Worm (Caenorhabditis elegans) whole organism, L3 larva: Measurements from ENCODE around the gene F48G7.12.

Experiments used
- R02D3.7 ChIP-seq: fragments of 150-350 bp; optimal IDR thresholded peaks from 2 replicates; lab custom pipeline; 2014; ENCODE audit warnings: missing biosample characterization, missing genetic modification characterization
- elt-1 ChIP-seq: fragments of 150-350 bp; optimal IDR thresholded peaks from 2 replicates; lab custom pipeline; 2014; ENCODE audit warnings: missing biosample characterization, missing genetic modification characterization
- elt-2 ChIP-seq: sonication (generic microtip); optimal IDR thresholded peaks from 2 replicates; lab custom pipeline; 2016; ENCODE audit warnings: missing genetic modification reagents, mild to moderate bottlenecking, missing genetic modification characterization, missing compliant biosample characterization
- elt-3 ChIP-seq, 3 experiments: fragments of 150-350 bp in 1 of 3; sonication (generic microtip) in 2 of 3; optimal IDR thresholded peaks; 2 replicates in 2 of 3; 4 replicates in 1 of 3; lab custom pipeline; 2014 to 2017; ENCODE audit warnings: missing biosample characterization in 3 of 3, missing genetic modification characterization in 3 of 3
- eor-1 ChIP-seq, 2 experiments: fragments of 150-350 bp; optimal IDR thresholded peaks; 2 replicates each; lab custom pipeline; 2014 to 2018; ENCODE audit warnings: missing biosample characterization in 2 of 2, missing genetic modification characterization in 2 of 2
- fos-1 ChIP-seq: fragments of 150-350 bp; optimal IDR thresholded peaks from 2 replicates; lab custom pipeline; 2014; ENCODE audit warnings: missing biosample characterization, missing genetic modification characterization
- hmg-11 ChIP-seq: sonication (generic microtip); optimal IDR thresholded peaks from 2 replicates; lab custom pipeline; 2016; ENCODE audit warnings: missing genetic modification characterization, missing compliant biosample characterization
- lin-15B ChIP-seq: fragments of 150-350 bp; optimal IDR thresholded peaks from 2 replicates; lab custom pipeline; 2014; ENCODE audit warnings: missing biosample characterization, missing genetic modification characterization
- lin-39 ChIP-seq: fragments of 150-350 bp; optimal IDR thresholded peaks from 2 replicates; lab custom pipeline; 2018; ENCODE audit warnings: missing biosample characterization, missing genetic modification reagents, missing genetic modification characterization
- lsy-12 ChIP-seq: sonication (generic microtip); optimal IDR thresholded peaks from 2 replicates; lab custom pipeline; 2016; ENCODE audit warnings: mild to moderate bottlenecking, missing genetic modification characterization, missing compliant biosample characterization
- nhr-12 ChIP-seq: fragments of 150-350 bp; optimal IDR thresholded peaks from 2 replicates; lab custom pipeline; 2014; ENCODE audit warnings: missing biosample characterization, missing genetic modification characterization
- nhr-23 ChIP-seq: fragments of 150-350 bp; optimal IDR thresholded peaks from 2 replicates; lab custom pipeline; 2014; ENCODE audit warnings: missing biosample characterization, missing genetic modification reagents, missing genetic modification characterization
- nhr-25 ChIP-seq: sonication (generic microtip); optimal IDR thresholded peaks from 2 replicates; lab custom pipeline; 2017; ENCODE audit warnings: missing biosample characterization, missing genetic modification characterization
- nhr-76 ChIP-seq: fragments of 150-350 bp; sonication (generic microtip); optimal IDR thresholded peaks from 5 replicates; lab custom pipeline; 2014; ENCODE audit warnings: missing biosample characterization, missing genetic modification characterization
- pha-4 ChIP-seq: fragments of 150-350 bp; optimal IDR thresholded peaks from 2 replicates; lab custom pipeline; 2014; ENCODE audit warnings: missing biosample characterization, missing genetic modification reagents, missing genetic modification characterization
- pqm-1 ChIP-seq: fragments of 150-350 bp; optimal IDR thresholded peaks from 2 replicates; lab custom pipeline; 2017; ENCODE audit warnings: missing biosample characterization, missing genetic modification characterization, inconsistent platforms
- sea-2 ChIP-seq: fragments of 150-350 bp; sonication (generic microtip); optimal IDR thresholded peaks from 4 replicates; lab custom pipeline; 2014; ENCODE audit warnings: missing biosample characterization, missing genetic modification reagents, missing genetic modification characterization
- snpc-4 ChIP-seq: fragments of 150-350 bp; optimal IDR thresholded peaks from 2 replicates; lab custom pipeline; 2014; ENCODE audit warnings: missing biosample characterization, missing genetic modification characterization
- unc-62 ChIP-seq: fragments of 150-350 bp; sonication (generic microtip); optimal IDR thresholded peaks from 4 replicates; lab custom pipeline; 2014; ENCODE audit warnings: missing biosample characterization, missing genetic modification reagents, missing genetic modification characterization
- ztf-4 ChIP-seq: fragments of 150-350 bp; optimal IDR thresholded peaks from 2 replicates; lab custom pipeline; 2014; ENCODE audit warnings: missing biosample characterization, missing genetic modification characterization

Gene F48G7.12

ce11 chrV:598626-599025 lies 47.4 kb downstream of the F48G7.12 start:
- no peak for TF ChIP-seq elt-1
- no peak for TF ChIP-seq unc-62 (GFP tag; lab: Kevin White, UChicago)
- TF ChIP-seq lin-39 (tag; lab: Kevin White, UChicago): no peak
- no peak for TF ChIP-seq elt-3 (tag; optimal IDR thresholded peaks at IDR 0.05; lab: Kevin White, UChicago)
- TF ChIP-seq R02D3.7 (tag; lab: Kevin White, UChicago): no peak
- TF ChIP-seq elt-2 (tag; lab: Kevin White, UChicago): no peak
- TF ChIP-seq snpc-4 (tag; lab: Kevin White, UChicago): no peak

ce11 chrV:597823-598222 lies 48.2 kb downstream of the F48G7.12 start:
- TF ChIP-seq ztf-4 (tag; lab: Kevin White, UChicago) (no peak), nhr-12 (no peak), nhr-23 (tag; lab: Kevin White, UChicago) (peak; percentile 58), elt-1 (peak; percentile 85)

ce11 chrV:596923-597322 lies 49.1 kb downstream of the F48G7.12 start:
- TF ChIP-seq nhr-76 (tag; lab: Kevin White, UChicago) (no peak), eor-1 (tag; optimal IDR thresholded peaks at IDR 0.05; lab: Kevin White, UChicago) (no peak), pqm-1 (tag; lab: Kevin White, UChicago) (no peak), elt-1 (peak; percentile 88), pha-4 (tag; lab: Kevin White, UChicago) (no peak), elt-2 (tag; lab: Kevin White, UChicago) (no peak), nhr-25 (tag; lab: Kevin White, UChicago) (peak; percentile 40), sea-2 (GFP tag; lab: Kevin White, UChicago) (no peak), hmg-11 (tag; lab: Kevin White, UChicago) (no peak), nhr-23 (tag; lab: Kevin White, UChicago) (peak; percentile 59), lsy-12 (tag; lab: Kevin White, UChicago) (no peak), lin-15B (no peak), fos-1 (tag; lab: Kevin White, UChicago) (no peak), R02D3.7 (tag; lab: Kevin White, UChicago) (no peak), lin-39 (tag; lab: Kevin White, UChicago) (no peak)
